Worm (Caenorhabditis elegans): ENCODE data around the gene srr-9.

The srr-9 gene

ce11 chrV:7781511-7781910 is 43.7 kb downstream of the srr-9 start, which contains the start of gene cyp-32A1:
TSS of gene cyp-32A1 (plus strand) at chrV:7781811.
- TF ChIP-seq dao-5 (tag; optimal IDR thresholded peaks at IDR 0.05) (no peak), him-1 (tag; optimal IDR thresholded peaks at IDR 0.05) (no peak), W03F9.2 (tag; optimal IDR thresholded peaks at IDR 0.05) (no peak)

ce11 chrV:7785117-7785516 is 47.3 kb downstream of the srr-9 start, which contains the start of gene C26F1.1:
TSS of gene C26F1.1 (plus strand) at chrV:7785417.
- no peak for TF ChIP-seq him-1 (tag; optimal IDR thresholded peaks at IDR 0.05)
- no peak for TF ChIP-seq dao-5 (tag; optimal IDR thresholded peaks at IDR 0.05)
- TF ChIP-seq W03F9.2 (tag; optimal IDR thresholded peaks at IDR 0.05): no peak

ce11 chrV:7785885-7786284 is 48.1 kb downstream of the srr-9 start:
- TF ChIP-seq dao-5 (tag; optimal IDR thresholded peaks at IDR 0.05) (no peak), him-1 (tag; optimal IDR thresholded peaks at IDR 0.05) (no peak), W03F9.2 (tag; optimal IDR thresholded peaks at IDR 0.05) (no peak)

ce11 chrV:7786639-7787038 is 48.8 kb downstream of the srr-9 start:
- no peak for TF ChIP-seq him-1 (tag; optimal IDR thresholded peaks at IDR 0.05)
- TF ChIP-seq W03F9.2 (tag; optimal IDR thresholded peaks at IDR 0.05): no peak
- TF ChIP-seq dao-5 (tag; optimal IDR thresholded peaks at IDR 0.05): no peak

Measured in whole organism, L4/young adult.